Worm (Caenorhabditis elegans) whole organism, L4/young adult: Measurements from ENCODE around the gene col-114.

Source experiments
- W03F9.2 ChIP-seq: fragments of 150-350 bp; optimal IDR thresholded peaks from 2 replicates; lab custom pipeline; 2014; ENCODE audit warnings: missing biosample characterization, missing genetic modification characterization
- dao-5 ChIP-seq: sonication (generic microtip); optimal IDR thresholded peaks from 2 replicates; lab custom pipeline; 2016; ENCODE audit warnings: missing genotype, missing genetic modification characterization, moderate library complexity, missing compliant biosample characterization
- him-1 ChIP-seq: sonication (generic microtip); optimal IDR thresholded peaks from 2 replicates; lab custom pipeline; 2016; ENCODE audit warnings: missing genotype, missing genetic modification reagents, missing genetic modification characterization, missing compliant biosample characterization

Gene col-114

DNA sequence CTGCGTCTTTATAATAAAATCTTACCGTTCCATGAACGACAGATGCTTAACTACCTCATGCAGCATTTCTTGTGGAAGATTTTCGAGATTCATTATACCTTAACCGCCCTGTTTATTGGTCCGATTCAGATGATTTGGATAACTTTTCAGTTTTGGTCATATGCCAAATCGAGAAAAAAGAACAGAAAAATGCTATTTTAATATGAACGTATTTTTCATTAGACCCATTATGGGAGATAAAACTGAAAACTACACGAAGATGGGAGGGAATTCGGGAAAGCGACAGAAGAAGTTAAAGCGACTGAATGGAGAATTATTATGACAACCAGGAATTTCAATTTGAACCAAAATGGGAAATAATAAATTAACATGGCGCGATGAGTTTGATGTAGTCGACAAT lies 19.4 kb downstream of the col-114 start, which contains the start of gene R13A1.10:
Gene R13A1.10, minus strand, starts transcription at position 101 of the 400 bp plus-strand sequence.
- TF ChIP-seq W03F9.2 (tag; lab: Kevin White, UChicago) = no peak
- TF ChIP-seq him-1 (tag; lab: Kevin White, UChicago) = no peak
- TF ChIP-seq dao-5 = no peak

DNA sequence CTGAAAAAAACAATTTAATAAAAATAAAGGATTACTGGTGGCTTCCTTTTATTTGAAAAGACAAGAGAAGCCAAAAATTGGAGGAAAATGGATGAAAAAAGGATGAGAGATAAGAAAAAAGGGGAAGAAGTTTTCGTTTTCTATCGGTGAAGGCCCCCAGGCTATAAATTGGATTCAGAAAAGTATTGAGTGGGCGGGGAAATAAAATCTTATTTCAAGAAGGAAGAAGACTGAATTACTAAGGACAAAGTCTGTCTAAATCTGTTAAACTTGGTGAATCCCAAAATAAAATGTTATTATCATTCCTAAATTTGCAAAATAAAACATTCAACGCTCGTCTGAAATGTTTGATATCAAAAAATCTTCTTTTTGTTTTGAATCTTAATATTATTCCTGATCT lies 24.4 kb downstream of the col-114 start:
- no peak for TF ChIP-seq W03F9.2 (tag; lab: Kevin White, UChicago)
- no peak for TF ChIP-seq dao-5
- no peak for TF ChIP-seq him-1 (tag; lab: Kevin White, UChicago)

DNA sequence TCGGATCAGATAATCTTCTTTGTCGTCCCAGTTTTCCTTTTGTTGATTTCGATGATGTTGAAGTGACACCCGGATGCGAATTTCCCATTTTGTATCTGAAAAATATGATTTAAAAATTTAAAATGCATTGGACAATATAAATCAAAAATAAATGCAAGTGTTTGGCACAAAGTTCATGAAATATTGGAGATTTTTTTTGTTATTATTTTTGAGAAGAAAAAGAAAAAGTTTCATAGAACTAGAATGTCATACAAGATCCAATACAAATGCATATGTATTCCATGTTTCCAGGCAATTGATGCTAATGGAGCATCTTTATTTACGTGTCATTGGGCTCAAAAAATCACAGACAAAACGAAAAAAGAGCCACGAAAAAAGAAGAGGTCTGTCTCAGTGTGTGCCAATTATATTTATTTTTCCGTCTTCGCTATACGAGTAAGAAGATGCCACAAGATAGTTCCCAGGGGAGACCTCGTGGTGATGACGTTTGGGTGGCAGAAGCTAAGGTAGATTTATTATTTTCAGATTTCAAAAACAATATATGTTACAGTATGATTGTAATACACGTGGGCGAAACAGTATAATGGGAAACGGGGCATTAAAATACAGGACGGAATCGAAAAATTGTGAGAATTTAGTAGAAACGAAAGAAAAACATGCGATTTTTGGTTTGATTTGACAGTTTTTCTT lies 26.9 kb downstream of the col-114 start, which contains the start of the genes glb-23 and R13A1.1:
Gene glb-23, minus strand, starts transcription at position 101 of the 690 bp plus-strand sequence.
Gene R13A1.1, plus strand, starts transcription at position 640 of the 690 bp plus-strand sequence.
- TF ChIP-seq him-1 (tag; lab: Kevin White, UChicago) = no peak
- no peak for TF ChIP-seq W03F9.2 (tag; lab: Kevin White, UChicago)
- TF ChIP-seq dao-5 = no peak

DNA sequence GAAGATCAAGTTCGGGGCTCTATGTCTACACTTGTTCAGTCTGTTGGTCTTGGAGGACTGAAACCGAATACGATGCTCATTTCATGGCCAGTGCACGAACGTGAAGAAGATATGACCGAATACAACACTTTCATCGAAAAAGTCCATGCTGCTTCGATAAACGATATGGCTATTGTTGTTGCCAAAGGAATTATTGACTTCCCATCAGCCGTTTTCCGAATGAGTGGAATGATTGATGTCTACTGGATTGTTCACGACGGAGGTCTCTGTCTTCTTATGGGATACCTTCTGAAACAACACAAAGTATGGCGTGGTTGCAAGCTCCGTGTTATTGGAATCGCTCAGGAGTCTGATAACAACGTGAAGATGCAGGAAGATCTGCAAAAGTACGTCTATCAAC lies 30.2 kb downstream of the col-114 start:
- no peak for TF ChIP-seq him-1 (tag; lab: Kevin White, UChicago)
- no peak for TF ChIP-seq W03F9.2 (tag; lab: Kevin White, UChicago)
- no peak for TF ChIP-seq dao-5

DNA sequence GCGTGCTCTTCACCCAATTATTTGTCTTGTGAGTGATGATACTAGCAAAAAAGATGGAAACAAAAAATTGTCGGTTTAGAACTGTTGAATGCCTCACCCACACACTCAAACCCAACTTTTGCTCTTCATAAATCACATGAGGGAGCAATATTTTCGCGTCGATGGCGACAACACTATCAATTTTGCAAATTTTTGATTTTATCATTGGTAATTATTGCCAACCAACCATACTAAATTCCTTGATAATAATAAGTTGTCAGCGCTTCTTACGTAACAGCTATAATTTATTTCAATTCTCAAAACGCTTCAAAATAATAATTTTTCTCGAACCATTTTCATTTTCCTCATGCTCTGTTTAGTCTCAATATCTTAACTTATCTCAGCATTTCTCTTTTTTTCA lies 33.7 kb downstream of the col-114 start:
- TF ChIP-seq W03F9.2 (tag; lab: Kevin White, UChicago) = no peak
- no peak for TF ChIP-seq him-1 (tag; lab: Kevin White, UChicago)
- TF ChIP-seq dao-5 = no peak

DNA sequence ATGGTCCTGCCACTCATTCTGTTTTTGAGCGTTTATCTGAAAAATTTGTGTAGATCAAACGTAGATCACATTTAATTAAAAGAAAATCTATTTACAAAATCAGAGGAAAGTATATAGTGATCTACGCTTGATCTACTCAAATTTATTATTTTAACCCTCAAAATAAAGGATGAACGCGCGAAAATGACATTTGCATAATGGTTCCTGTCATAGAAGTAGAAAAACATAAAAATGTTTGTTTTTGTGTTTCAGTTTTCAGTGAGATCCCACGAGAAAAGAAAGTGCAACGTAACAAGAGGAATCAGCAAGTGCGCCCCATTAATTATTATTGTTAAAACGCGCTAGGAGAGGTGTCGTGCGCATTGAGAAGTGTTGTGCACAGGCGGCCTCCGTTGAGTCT lies 35.1 kb downstream of the col-114 start:
- TF ChIP-seq W03F9.2 (tag; lab: Kevin White, UChicago) = no peak
- TF ChIP-seq him-1 (tag; lab: Kevin White, UChicago) = no peak
- no peak for TF ChIP-seq dao-5

DNA sequence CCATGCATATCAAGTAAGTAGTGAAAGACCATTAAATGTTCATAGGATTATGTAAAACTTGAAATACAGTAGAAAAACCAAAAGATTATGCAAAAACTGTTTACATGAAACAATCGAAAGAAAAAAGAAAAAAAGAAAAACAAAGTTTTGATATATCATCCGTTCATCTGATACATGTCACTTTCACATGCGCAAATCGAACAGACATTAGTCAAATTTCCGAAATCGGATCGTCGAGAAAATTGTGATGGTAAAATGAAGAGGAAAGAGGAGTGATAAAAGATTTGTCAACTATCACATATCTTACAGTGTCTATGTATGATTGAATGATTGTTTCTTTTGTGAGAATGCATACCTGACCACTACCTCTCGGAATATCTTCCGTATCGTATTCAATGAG lies 37.5 kb downstream of the col-114 start:
- no peak for TF ChIP-seq him-1 (tag; lab: Kevin White, UChicago)
- TF ChIP-seq dao-5 = no peak
- no peak for TF ChIP-seq W03F9.2 (tag; lab: Kevin White, UChicago)

DNA sequence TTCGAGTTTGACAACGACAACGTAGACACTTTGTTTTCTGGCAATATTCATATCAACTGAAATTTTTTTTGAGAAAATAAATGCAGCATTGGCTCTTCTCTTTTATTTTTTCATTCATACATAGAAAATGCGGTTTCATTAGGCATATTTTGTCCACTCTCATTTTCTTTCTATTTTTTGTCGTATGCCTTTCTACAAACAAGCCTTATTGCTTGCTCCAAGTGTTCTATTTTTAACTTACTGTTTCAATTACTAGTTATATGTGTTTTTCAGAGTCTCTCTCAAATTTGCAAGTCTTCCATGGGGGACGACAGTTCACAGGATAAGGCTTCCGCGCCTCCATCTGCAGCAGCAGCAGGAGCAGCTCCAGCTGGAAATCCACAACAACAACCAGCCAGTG lies 40.5 kb downstream of the col-114 start, which contains the start of gene kcc-1:
Gene kcc-1, plus strand, starts transcription at position 301 of the 400 bp plus-strand sequence.
- TF ChIP-seq W03F9.2 (tag; lab: Kevin White, UChicago) (no peak), him-1 (tag; lab: Kevin White, UChicago) (no peak), dao-5 (no peak)

DNA sequence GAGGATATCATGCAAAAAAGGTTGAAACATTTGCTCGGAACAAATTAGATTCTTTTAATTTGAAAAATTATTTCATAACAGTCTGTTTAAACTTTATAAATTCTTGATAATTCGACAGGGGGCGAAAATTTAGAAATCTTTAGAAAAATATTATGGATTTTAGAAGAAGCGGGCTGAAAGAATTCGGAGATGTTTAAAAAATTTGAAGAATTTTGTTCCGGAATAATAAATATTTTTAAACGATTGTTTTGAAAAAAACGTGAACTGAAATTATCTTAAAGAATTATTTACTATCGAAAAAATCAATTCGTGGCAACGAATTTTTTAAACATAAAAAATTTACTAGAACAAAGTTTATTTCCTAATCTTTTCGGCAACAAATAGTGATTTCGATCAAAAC lies 42.8 kb downstream of the col-114 start, which contains the start of gene R13A1.3:
Gene R13A1.3, plus strand, starts transcription at position 301 of the 400 bp plus-strand sequence.
- TF ChIP-seq him-1 (tag; lab: Kevin White, UChicago) (no peak), W03F9.2 (tag; lab: Kevin White, UChicago) (no peak), dao-5 (no peak)

DNA sequence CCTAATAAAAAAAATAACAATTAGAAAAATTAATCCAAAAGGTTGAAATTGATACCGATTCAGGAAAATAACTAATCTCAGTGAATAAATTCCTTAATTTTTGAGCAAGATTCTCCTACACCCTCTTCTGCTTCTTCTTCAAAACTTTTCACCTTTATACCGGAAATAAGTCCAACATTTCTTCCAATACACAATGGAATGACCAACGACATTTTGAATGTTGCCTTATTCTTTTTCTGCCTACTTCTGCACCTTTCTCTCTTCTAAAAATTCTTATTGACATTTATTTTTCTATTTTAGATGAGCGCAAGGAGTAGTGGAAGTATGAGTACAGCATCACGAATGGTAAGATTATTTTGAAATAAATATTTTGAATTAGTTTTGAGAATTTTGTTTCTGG lies 49.6 kb downstream of the col-114 start, which contains the start of gene unc-8:
Gene unc-8, plus strand, starts transcription at position 301 of the 400 bp plus-strand sequence.
- TF ChIP-seq him-1 (tag; lab: Kevin White, UChicago) = no peak
- no peak for TF ChIP-seq W03F9.2 (tag; lab: Kevin White, UChicago)
- no peak for TF ChIP-seq dao-5

DNA sequence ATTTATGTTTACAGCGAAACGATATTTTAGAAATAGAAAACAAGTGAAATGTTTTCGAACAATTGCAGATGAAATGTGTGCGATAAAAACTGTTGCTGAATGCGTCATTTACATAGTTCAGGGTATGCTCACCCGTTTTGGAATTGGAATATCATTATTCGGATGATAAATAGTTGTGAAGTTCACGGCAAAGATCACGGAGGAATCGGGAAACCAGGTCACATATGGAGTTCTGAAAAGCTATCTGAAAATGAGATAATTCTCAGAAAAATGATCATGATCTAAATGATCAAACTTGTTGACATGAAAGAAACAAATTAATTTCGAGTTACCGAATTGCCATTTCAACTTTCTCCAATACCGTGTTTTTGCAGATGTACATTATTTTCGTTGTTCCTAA lies 50.7 kb downstream of the col-114 start, which contains the start of gene best-16:
Gene best-16, minus strand, starts transcription at position 101 of the 400 bp plus-strand sequence.
- TF ChIP-seq dao-5 (no peak), him-1 (tag; lab: Kevin White, UChicago) (no peak), W03F9.2 (tag; lab: Kevin White, UChicago) (no peak)
